Fruit fly (Drosophila melanogaster) whole organism, embryonic: ENCODE results near the gene Gnpat.

Experiments
- Adf1 ChIP-seq: fragments of 200-800 bp; sonication (Bioruptor generic); IDR thresholded peaks from 2 replicates; pipeline ENCODE4 v1.3.6; 2022; ENCODE audit warnings: missing biosample characterization, missing genetic modification characterization
- Atf-2 ChIP-seq: fragments of 200-800 bp; sonication (Bioruptor generic); optimal IDR thresholded peaks from 2 replicates; lab custom pipeline; 2016; ENCODE audit warnings: missing biosample characterization, missing genetic modification characterization
- Atf3 ChIP-seq: fragments of 200-800 bp; sonication (Bioruptor generic); optimal IDR thresholded peaks from 3 replicates; lab custom pipeline; 2016; ENCODE audit warnings: missing biosample characterization, missing genetic modification characterization
- BEAF-32 ChIP-seq: fragments of 200-800 bp; sonication (Bioruptor generic); optimal IDR thresholded peaks from 3 replicates; lab custom pipeline; 2017; ENCODE audit warnings: missing biosample characterization, missing genetic modification characterization, mild to moderate bottlenecking, moderate library complexity, missing genetic modification reagents
- BtbVII ChIP-seq: fragments of 200-800 bp; sonication (Bioruptor generic); optimal IDR thresholded peaks from 3 replicates; lab custom pipeline; 2017; ENCODE audit warnings: missing biosample characterization, mild to moderate bottlenecking, missing genetic modification characterization
- CG10979 ChIP-seq: fragments of 200-800 bp; sonication (Bioruptor generic); optimal IDR thresholded peaks from 2 replicates; lab custom pipeline; 2018; ENCODE audit warnings: missing biosample characterization, mild to moderate bottlenecking, missing genetic modification characterization, moderate library complexity
- CG11398 ChIP-seq: fragments of 200-800 bp; sonication (Bioruptor generic); optimal IDR thresholded peaks from 2 replicates; lab custom pipeline; 2016; ENCODE audit warnings: missing biosample characterization, missing genetic modification characterization
- CG11696 ChIP-seq: fragments of 200-800 bp; sonication (Bioruptor generic); IDR thresholded peaks from 2 replicates; pipeline ENCODE4 v1.3.6; 2022; ENCODE audit warnings: missing biosample characterization, missing genetic modification characterization
- CG12659 ChIP-seq: fragments of 200-800 bp; sonication (Bioruptor generic); optimal IDR thresholded peaks from 3 replicates; lab custom pipeline; 2017; ENCODE audit warnings: mild to moderate bottlenecking, missing biosample characterization, missing genetic modification reagents, missing genetic modification characterization
- CG13424 ChIP-seq: fragments of 200-800 bp; sonication (Bioruptor generic); optimal IDR thresholded peaks from 2 replicates; lab custom pipeline; 2019; ENCODE audit warnings: missing biosample characterization, mild to moderate bottlenecking, missing genetic modification characterization, moderate library complexity
- CG14014 ChIP-seq: fragments of 200-800 bp; sonication (Bioruptor generic); IDR thresholded peaks from 2 replicates; pipeline ENCODE4 v1.3.6; 2022; ENCODE audit warnings: missing biosample characterization, missing genetic modification characterization
- CG14667 ChIP-seq: fragments of 200-800 bp; sonication (Bioruptor generic); IDR thresholded peaks from 2 replicates; pipeline ENCODE4 v1.3.6; 2022; ENCODE audit warnings: missing biosample characterization, missing genetic modification characterization
- CG14710 ChIP-seq: fragments of 200-800 bp; sonication (Bioruptor generic); optimal IDR thresholded peaks from 3 replicates; lab custom pipeline; 2019; ENCODE audit warnings: missing biosample characterization, mild to moderate bottlenecking, missing genetic modification characterization, moderate library complexity
- CG1647 ChIP-seq: fragments of 200-800 bp; sonication (Bioruptor generic); optimal IDR thresholded peaks from 3 replicates; lab custom pipeline; 2016; ENCODE audit warnings: missing biosample characterization, missing genetic modification characterization
- CG17328 ChIP-seq: fragments of 200-800 bp; sonication (Bioruptor generic); IDR thresholded peaks from 2 replicates; pipeline ENCODE4 v1.3.6; 2022; ENCODE audit warnings: missing biosample characterization, missing genetic modification characterization
- CG17361 ChIP-seq: fragments of 200-800 bp; sonication (Bioruptor generic); IDR thresholded peaks from 3 replicates; pipeline ENCODE4 v1.3.6; 2022; ENCODE audit warnings: missing biosample characterization, missing genetic modification characterization
- CG17568 ChIP-seq: fragments of 200-800 bp; sonication (Bioruptor generic); optimal IDR thresholded peaks from 2 replicates; lab custom pipeline; 2018; ENCODE audit warnings: missing biosample characterization, mild to moderate bottlenecking, missing genetic modification characterization, moderate library complexity
- CG1792 ChIP-seq: fragments of 200-800 bp; sonication (Bioruptor generic); optimal IDR thresholded peaks from 2 replicates; lab custom pipeline; 2016; ENCODE audit warnings: missing biosample characterization, missing genetic modification characterization
- CG18011 ChIP-seq: fragments of 200-800 bp; sonication (Bioruptor generic); optimal IDR thresholded peaks from 2 replicates; lab custom pipeline; 2017; ENCODE audit warnings: missing biosample characterization, missing genetic modification characterization, mild to moderate bottlenecking, moderate library complexity, missing genotype
- CG2199 ChIP-seq: fragments of 200-800 bp; sonication (Bioruptor generic); IDR thresholded peaks from 3 replicates; pipeline ENCODE4 v1.3.6; 2022; ENCODE audit warnings: missing biosample characterization, missing genetic modification characterization
- CG2875 ChIP-seq: fragments of 200-800 bp; sonication (Bioruptor generic); optimal IDR thresholded peaks from 2 replicates; lab custom pipeline; 2017; ENCODE audit warnings: missing biosample characterization, mild to moderate bottlenecking, missing genetic modification characterization, missing genetic modification reagents
- CG2889 ChIP-seq: fragments of 200-800 bp; sonication (Bioruptor generic); IDR thresholded peaks from 3 replicates; pipeline ENCODE4 v1.3.6; 2022; ENCODE audit warnings: missing biosample characterization, missing genetic modification characterization
- CG4282 ChIP-seq: fragments of 200-800 bp; sonication (Bioruptor generic); optimal IDR thresholded peaks from 2 replicates; lab custom pipeline; 2016; ENCODE audit warnings: missing biosample characterization, missing genetic modification characterization
- CG4707 ChIP-seq: fragments of 200-800 bp; sonication (Bioruptor generic); optimal IDR thresholded peaks from 2 replicates; lab custom pipeline; 2018; ENCODE audit warnings: missing biosample characterization, mild to moderate bottlenecking, missing genetic modification characterization, moderate library complexity
- CG7839 ChIP-seq: fragments of 200-800 bp; sonication (Bioruptor generic); optimal IDR thresholded peaks from 3 replicates; lab custom pipeline; 2018; ENCODE audit warnings: missing biosample characterization, mild to moderate bottlenecking, missing genetic modification characterization, moderate library complexity
- CG8765 ChIP-seq: fragments of 200-800 bp; sonication (Bioruptor generic); IDR thresholded peaks from 2 replicates; pipeline ENCODE4 v1.3.6; 2022; ENCODE audit warnings: missing biosample characterization, missing genetic modification characterization
- CG9437 ChIP-seq: fragments of 200-800 bp; sonication (Bioruptor generic); optimal IDR thresholded peaks from 2 replicates; lab custom pipeline; 2018; ENCODE audit warnings: missing biosample characterization, mild to moderate bottlenecking, missing genetic modification characterization
- Dfd ChIP-seq, 2 experiments: fragments of >200 bp; optimal IDR thresholded peaks; 2 replicates each; lab custom pipeline; 2017; ENCODE audit warnings: missing biosample characterization in 2 of 2, missing genetic modification characterization in 2 of 2
- Doc2 ChIP-seq: fragments of 200-800 bp; sonication (Bioruptor generic); IDR thresholded peaks from 2 replicates; pipeline ENCODE4 v1.3.6; 2022; ENCODE audit warnings: missing biosample characterization, missing genetic modification characterization
- Drgx ChIP-seq: fragments of 200-800 bp; sonication (Bioruptor generic); IDR thresholded peaks from 2 replicates; pipeline ENCODE4 v1.3.6; 2022; ENCODE audit warnings: missing biosample characterization, missing genetic modification characterization
- Hand ChIP-seq: fragments of 200-800 bp; sonication (Bioruptor generic); optimal IDR thresholded peaks from 2 replicates; lab custom pipeline; 2017; ENCODE audit warnings: mild to moderate bottlenecking, missing biosample characterization, missing genetic modification reagents, missing genetic modification characterization
- Hr51 ChIP-seq, 2 experiments: fragments of 200-800 bp; sonication (Bioruptor generic); optimal IDR thresholded peaks; 2 replicates in 1 of 2; 3 replicates in 1 of 2; lab custom pipeline; 2016 to 2018; ENCODE audit warnings: missing biosample characterization in 2 of 2, missing genetic modification characterization in 2 of 2, mild to moderate bottlenecking in 1 of 2, moderate library complexity in 1 of 2
- Oli ChIP-seq: fragments of 200-800 bp; sonication (Bioruptor generic); optimal IDR thresholded peaks from 2 replicates; lab custom pipeline; 2018; ENCODE audit warnings: missing biosample characterization, mild to moderate bottlenecking, missing genetic modification characterization, moderate library complexity
- ac ChIP-seq: fragments of 200-800 bp; sonication (Bioruptor generic); optimal IDR thresholded peaks from 3 replicates; lab custom pipeline; 2017; ENCODE audit warnings: missing biosample characterization, mild to moderate bottlenecking, missing genetic modification characterization
- ato ChIP-seq: fragments of 200-800 bp; sonication (Bioruptor generic); IDR thresholded peaks from 2 replicates; pipeline ENCODE4 v1.3.6; 2022; ENCODE audit warnings: missing biosample characterization, missing genetic modification characterization; ENCODE audit not compliant: partially characterized antibody
- bbx ChIP-seq: fragments of 200-800 bp; sonication (Bioruptor generic); IDR thresholded peaks from 2 replicates; pipeline ENCODE4 v1.3.6; 2022; ENCODE audit warnings: missing biosample characterization, missing genetic modification characterization; ENCODE audit not compliant: partially characterized antibody
- br ChIP-seq: fragments of >200 bp; optimal IDR thresholded peaks from 2 replicates; lab custom pipeline; 2017
- disco-r ChIP-seq: fragments of 200-800 bp; sonication (Bioruptor generic); optimal IDR thresholded peaks from 2 replicates; lab custom pipeline; 2016; ENCODE audit warnings: missing biosample characterization, missing genetic modification characterization
- exex ChIP-seq: fragments of 200-800 bp; sonication (Bioruptor generic); optimal IDR thresholded peaks from 4 replicates; lab custom pipeline; 2018; ENCODE audit warnings: missing biosample characterization, mild to moderate bottlenecking, missing genetic modification characterization, moderate library complexity
- fru ChIP-seq: fragments of >200 bp; optimal IDR thresholded peaks from 2 replicates; lab custom pipeline; 2017
- gsb ChIP-seq: fragments of 200-800 bp; sonication (Bioruptor generic); IDR thresholded peaks from 2 replicates; pipeline ENCODE4 v1.3.6; 2022; ENCODE audit warnings: missing biosample characterization, missing genetic modification characterization
- kay ChIP-seq: fragments of 200-800 bp; sonication (Bioruptor generic); optimal IDR thresholded peaks from 2 replicates; lab custom pipeline; 2016; ENCODE audit warnings: missing biosample characterization, missing genetic modification characterization
- mirr ChIP-seq: fragments of 200-800 bp; sonication (Bioruptor generic); optimal IDR thresholded peaks from 3 replicates; lab custom pipeline; 2018; ENCODE audit warnings: missing biosample characterization, mild to moderate bottlenecking, missing genetic modification characterization
- psq ChIP-seq: fragments of 200-800 bp; sonication (Bioruptor generic); optimal IDR thresholded peaks from 2 replicates; lab custom pipeline; 2017; ENCODE audit warnings: missing biosample characterization, missing genetic modification characterization
- sens ChIP-seq: fragments of 200-800 bp; sonication (Bioruptor generic); peaks from one replicate; lab custom pipeline; 2016; ENCODE audit warnings: missing biosample characterization, missing genetic modification characterization
- shn ChIP-seq: fragments of 200-800 bp; sonication (Bioruptor generic); optimal IDR thresholded peaks from 3 replicates; lab custom pipeline; 2016; ENCODE audit warnings: missing biosample characterization, missing genetic modification characterization
- sima ChIP-seq: fragments of 200-800 bp; sonication (Bioruptor generic); optimal IDR thresholded peaks from 2 replicates; lab custom pipeline; 2016; ENCODE audit warnings: missing biosample characterization, missing genetic modification characterization
- sr ChIP-seq: fragments of 200-800 bp; sonication (Bioruptor generic); IDR thresholded peaks from 3 replicates; pipeline ENCODE4 v1.3.6; 2022; ENCODE audit warnings: missing biosample characterization, missing genetic modification characterization
- tgo ChIP-seq: fragments of 200-800 bp; sonication (Bioruptor generic); IDR thresholded peaks from 3 replicates; pipeline ENCODE4 v1.3.6; 2022; ENCODE audit warnings: missing biosample characterization, missing genetic modification characterization
- ttk ChIP-seq: fragments of 200-800 bp; sonication (Bioruptor generic); IDR thresholded peaks from 2 replicates; pipeline ENCODE4 v2.1.2; 2022; ENCODE audit warnings: missing biosample characterization, missing genetic modification characterization
- zen2 ChIP-seq: fragments of 200-800 bp; sonication (Bioruptor generic); IDR thresholded peaks from 3 replicates; pipeline ENCODE4 v1.3.6; 2022; ENCODE audit warnings: missing biosample characterization, missing genetic modification characterization; ENCODE audit not compliant: partially characterized antibody

Gnpat gene

dm6 chr3R:25482463-25483173 is 8.1 kb downstream of the Gnpat start, which contains the start of the genes XNP, CG42488 and CG5116 (continued):
- TF ChIP-seq CG2199 (no peak), mirr (GFP tag; lab: Kevin White, UChicago) (peak; percentile 38), Doc2 (GFP tag; lab: Robert Waterston, UW) (no peak), sima (GFP tag; lab: Kevin White, UChicago) (no peak), disco-r (GFP tag; lab: Kevin White, UChicago) (no peak), BEAF-32 (GFP tag; lab: Kevin White, UChicago) (peak; percentile 99), sens (peak; percentile 92), sr (no peak), CG10979 (peak; percentile 41), Oli (no peak), Atf3 (GFP tag; lab: Kevin White, UChicago) (no peak), CG18011 (GFP tag; lab: Kevin White, UChicago) (no peak), ttk (no peak), ac (GFP tag; lab: Kevin White, UChicago) (no peak), CG8765 (GFP tag; lab: Robert Waterston, UW) (no peak; the same call in 1 of the 2 replicates), CG7839 (tag; lab: Kevin White, UChicago) (no peak), BtbVII (GFP tag; lab: Kevin White, UChicago) (peak; percentile 3), CG14667 (GFP tag; lab: Robert Waterston, UW) (no peak), tgo (peak; percentile 32; the same call in 1 of the 3 replicates), bbx (GFP tag; lab: Robert Waterston, UW) (peak; percentile 94), br (lab: Kevin White, UChicago) (no peak), Hr51 (GFP tag; optimal IDR thresholded peaks at IDR 0.05; lab: Kevin White, UChicago) (peak in 1 of 2 experiments; percentile 58), CG14014 (GFP tag; lab: Robert Waterston, UW) (peak; percentile 64), CG1792 (GFP tag; lab: Kevin White, UChicago) (no peak), CG13424 (tag; lab: Kevin White, UChicago) (peak; percentile 66), CG1647 (GFP tag; lab: Kevin White, UChicago) (no peak), psq (GFP tag; lab: Kevin White, UChicago) (peak; percentile 85), CG2875 (GFP tag; lab: Kevin White, UChicago) (no peak), CG11398 (GFP tag; lab: Kevin White, UChicago) (no peak), shn (GFP tag; lab: Kevin White, UChicago) (peak; percentile 17), CG17361 (GFP tag; lab: Robert Waterston, UW) (no peak), CG11696 (GFP tag; lab: Robert Waterston, UW) (no peak), CG2889 (no peak), fru (lab: Kevin White, UChicago) (no peak), gsb (GFP tag; lab: Robert Waterston, UW) (no peak), Drgx (GFP tag; lab: Robert Waterston, UW) (peak; percentile 59), Hand (GFP tag; lab: Kevin White, UChicago) (no peak), Adf1 (GFP tag; lab: Robert Waterston, UW) (peak; percentile 27; the same call in 1 of the 2 replicates), kay (peak; percentile 70), CG9437 (peak; percentile 57), Dfd (GFP tag; optimal IDR thresholded peaks at IDR 0.05; lab: Kevin White, UChicago) (no peak), CG12659 (GFP tag; lab: Kevin White, UChicago) (peak; percentile 79), exex (tag; lab: Kevin White, UChicago) (peak; percentile 51), CG17568 (GFP tag; lab: Kevin White, UChicago) (no peak), CG14710 (tag; lab: Kevin White, UChicago) (peak; percentile 81), Atf-2 (no peak), ato (GFP tag; lab: Robert Waterston, UW) (peak; percentile 92), CG17328 (GFP tag; lab: Robert Waterston, UW) (peak; percentile 37; the same call in 1 of the 2 replicates), CG4282 (GFP tag; lab: Kevin White, UChicago) (no peak), zen2 (GFP tag; lab: Robert Waterston, UW) (peak; percentile 96), CG4707 (no peak)
